Worm (Caenorhabditis elegans) whole organism, midembryonic: ENCODE data around the gene F33G12.6.

Experiments
- T22C8.4 ChIP-seq: fragments of 200-800 bp; sonication (Bioruptor generic); IDR thresholded peaks from 2 replicates; pipeline ENCODE4 v1.3.6; 2022; ENCODE audit warnings: missing genetic modification characterization, missing compliant biosample characterization
- cog-1 ChIP-seq: sonication (generic microtip); optimal IDR thresholded peaks from 2 replicates; lab custom pipeline; 2016; ENCODE audit warnings: missing genetic modification characterization, missing compliant biosample characterization
- flt-1 ChIP-seq: fragments of 200-800 bp; sonication (Bioruptor generic); IDR thresholded peaks from 2 replicates; pipeline ENCODE4 v1.3.6; 2022; ENCODE audit warnings: missing genetic modification characterization, missing compliant biosample characterization
- klf-2 ChIP-seq: fragments of 200-800 bp; sonication (Bioruptor generic); conservative IDR thresholded peaks from 2 replicates; pipeline ENCODE4 v1.3.6; 2022; ENCODE audit warnings: missing genetic modification reagents, missing genetic modification characterization, missing compliant biosample characterization
- med-1 ChIP-seq: sonication (generic microtip); optimal IDR thresholded peaks from 2 replicates; lab custom pipeline; 2017; ENCODE audit warnings: missing genetic modification characterization, mild to moderate bottlenecking, missing compliant biosample characterization, antibody characterized with exemption, missing genetic modification reagents; ENCODE audit not compliant: insufficient read depth
- ref-1 ChIP-seq: fragments of 200-800 bp; sonication (Bioruptor generic); conservative IDR thresholded peaks from 2 replicates; pipeline ENCODE4 v1.3.6; 2022; ENCODE audit warnings: missing genetic modification reagents, missing genetic modification characterization, missing compliant biosample characterization
- tab-1 ChIP-seq: fragments of 200-800 bp; sonication (Bioruptor generic); IDR thresholded peaks from 2 replicates; pipeline ENCODE4 v1.3.6; 2022; ENCODE audit warnings: missing genetic modification characterization, missing compliant biosample characterization
- ztf-23 ChIP-seq: fragments of 200-800 bp; sonication (Bioruptor generic); IDR thresholded peaks from 2 replicates; pipeline ENCODE4 v1.3.6; 2022; ENCODE audit warnings: missing genetic modification reagents, missing genetic modification characterization, missing compliant biosample characterization
- ztf-29 ChIP-seq: fragments of 200-800 bp; sonication (Bioruptor generic); IDR thresholded peaks from 2 replicates; pipeline ENCODE4 v1.3.6; 2022; ENCODE audit warnings: missing genetic modification reagents, missing genetic modification characterization, missing compliant biosample characterization

- TF ChIP-seq ztf-23 (GFP tag; lab: Robert Waterston, UW) (no peak), cog-1 (tag; lab: Kevin White, UChicago) (no peak), flt-1 (peak; percentile 81), klf-2 (GFP tag; lab: Robert Waterston, UW) (no peak), ref-1 (peak; percentile 68; the same call in 1 of the 2 replicates), tab-1 (GFP tag; lab: Robert Waterston, UW) (peak; percentile 74), ztf-29 (GFP tag; lab: Robert Waterston, UW) (peak; percentile 78; the same call in 1 of the 2 replicates), med-1 (GFP tag; lab: Kevin White, UChicago) (no peak), T22C8.4 (GFP tag; lab: Robert Waterston, UW) (peak; percentile 43; the same call in 1 of the 2 replicates)
Measured at ce11 chrII:5057315-5057714, 7.6 kb downstream of the F33G12.6 start.
